Fruit fly (Drosophila melanogaster): ENCODE results near the gene Ten-a.

DNA sequence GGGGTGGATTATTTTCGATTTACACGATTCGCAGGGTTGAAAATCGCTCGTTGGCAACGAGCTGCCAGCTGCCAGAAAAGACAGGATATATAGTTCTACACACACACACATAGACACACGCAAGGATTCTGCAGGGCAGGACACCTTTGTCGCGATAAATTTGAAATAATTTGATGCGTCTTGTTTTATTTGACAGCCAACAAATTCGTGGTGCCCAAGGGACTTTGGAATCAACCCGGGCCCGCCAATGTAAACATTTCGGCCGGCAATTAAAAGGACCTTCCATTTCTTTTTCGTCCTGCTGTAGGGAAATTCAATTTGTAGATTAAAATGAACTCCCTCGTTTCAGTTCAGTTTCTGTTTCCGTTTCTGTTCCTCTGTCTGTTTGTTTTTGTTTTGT is 169.3 kb downstream of the Ten-a start:
- no peak for TF ChIP-seq CG8478 (optimal IDR thresholded peaks at IDR 0.05)
- TF ChIP-seq CTCF (optimal IDR thresholded peaks at IDR 0.05): no peak
